Fruit fly (Drosophila melanogaster): ENCODE results near the gene CG42818.

DNA sequence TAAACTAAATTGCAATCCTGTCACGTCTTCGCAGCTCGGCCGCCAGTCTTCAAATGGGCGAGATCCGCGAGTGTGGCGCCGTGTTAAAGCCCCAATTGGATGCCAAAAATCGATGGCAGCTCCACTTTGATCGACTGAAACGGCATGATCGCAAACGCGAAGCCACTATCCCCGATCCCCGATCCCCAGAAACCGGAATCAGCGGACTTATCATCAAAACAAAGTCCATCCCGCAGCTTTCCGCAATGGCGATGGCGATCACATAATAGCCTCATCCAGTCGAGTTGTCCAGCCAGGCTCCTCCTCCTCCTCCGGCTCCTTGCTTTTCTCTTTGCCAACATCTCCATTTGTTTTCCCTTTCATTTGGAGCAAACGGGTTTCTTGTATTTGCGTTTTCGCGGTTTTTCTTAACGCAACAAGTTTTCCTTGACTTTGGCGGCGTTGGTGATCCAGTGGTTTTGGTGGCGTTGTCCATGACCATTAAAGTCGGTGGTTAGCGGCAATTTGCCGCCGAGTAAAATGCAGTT, 51.3 kb downstream of the CG42818 start, which contains the start of gene CG13258:
- TF ChIP-seq toe (GFP tag; optimal IDR thresholded peaks at IDR 0.05): no peak
- no peak for TF ChIP-seq ovo (GFP tag; optimal IDR thresholded peaks at IDR 0.05)
- no peak for TF ChIP-seq tj (GFP tag; optimal IDR thresholded peaks at IDR 0.05)
- no peak for TF ChIP-seq CG14711 (tag; optimal IDR thresholded peaks at IDR 0.05)
- no peak for TF ChIP-seq cic (GFP tag; optimal IDR thresholded peaks at IDR 0.05)
- no peak for TF ChIP-seq kay (GFP tag; ENCODE audit: borderline replicate concordance)
- TF ChIP-seq Crg-1 (GFP tag; optimal IDR thresholded peaks at IDR 0.05): no peak
- TF ChIP-seq CG12768 (GFP tag; optimal IDR thresholded peaks at IDR 0.05): no peak
- TF ChIP-seq CG5204 (GFP tag; optimal IDR thresholded peaks at IDR 0.05): no peak
- no peak for TF ChIP-seq cnc (optimal IDR thresholded peaks at IDR 0.05)
- TF ChIP-seq CG7101 (tag; optimal IDR thresholded peaks at IDR 0.05): no peak
- no peak for TF ChIP-seq Clk (GFP tag; optimal IDR thresholded peaks at IDR 0.05)
- TF ChIP-seq CG7045 (GFP tag; optimal IDR thresholded peaks at IDR 0.05): no peak
- TF ChIP-seq pad (GFP tag; optimal IDR thresholded peaks at IDR 0.05): no peak

All from whole organism, adult.